Fruit fly (Drosophila melanogaster): ENCODE measurements around the gene beta-Man.

- TF ChIP-seq gsb (GFP tag; IDR thresholded peaks at IDR 0.05), result no peak
- TF ChIP-seq CG15479 (GFP tag; optimal IDR thresholded peaks at IDR 0.05), result no peak
- no peak for TF ChIP-seq corto (GFP tag; optimal IDR thresholded peaks at IDR 0.05)
- no peak for TF ChIP-seq Hand (GFP tag; optimal IDR thresholded peaks at IDR 0.05)
- TF ChIP-seq CG11696 (GFP tag; IDR thresholded peaks at IDR 0.05), result no peak
- no peak for TF ChIP-seq cg (GFP tag; optimal IDR thresholded peaks at IDR 0.05)
- TF ChIP-seq CG1602 (GFP tag; optimal IDR thresholded peaks at IDR 0.05), result no peak
- no peak for TF ChIP-seq Doc2 (GFP tag; IDR thresholded peaks at IDR 0.05)
- TF ChIP-seq kah (GFP tag; optimal IDR thresholded peaks at IDR 0.05), result no peak
- no peak for TF ChIP-seq CG2202 (tag; optimal IDR thresholded peaks at IDR 0.05)
- no peak for TF ChIP-seq Nf-YC (tag; optimal IDR thresholded peaks at IDR 0.05)
- TF ChIP-seq CG7963 (GFP tag; IDR thresholded peaks at IDR 0.05; ENCODE audit: partially characterized antibody), result no peak
- no peak for TF ChIP-seq yki (optimal IDR thresholded peaks at IDR 0.05)
Observed at dm6 chr3R:4234991-4235553, 38.1 kb downstream of the beta-Man start, which contains the start of gene Gel.
